Worm (Caenorhabditis elegans): ENCODE results near the gene F55C12.19.

ce11 chrII:5831373-5831772, 34.6 kb upstream of the F55C12.19 start:
- TF ChIP-seq unc-62 (GFP tag; optimal IDR thresholded peaks at IDR 0.05 in 1 of 2) (no peak), unc-62 (tag; optimal IDR thresholded peaks at IDR 0.05) (no peak), zfp-2 (tag; optimal IDR thresholded peaks at IDR 0.05) (no peak), ctbp-1 (GFP tag; IDR thresholded peaks at IDR 0.05) (no peak), nhr-11 (tag; optimal IDR thresholded peaks at IDR 0.05) (no peak), zag-1 (tag; optimal IDR thresholded peaks at IDR 0.05) (no peak), ceh-20 (GFP tag; IDR thresholded peaks at IDR 0.05) (no peak), lin-1 (GFP tag; IDR thresholded peaks at IDR 0.05) (no peak), unc-39 (tag; optimal IDR thresholded peaks at IDR 0.05) (no peak), aha-1 (tag) (no peak)

Data from whole organism, L4 larva.